Worm (Caenorhabditis elegans) whole organism, L3 larva: ENCODE measurements around the gene pha-4.

Experiments
- R02D3.7 ChIP-seq: fragments of 150-350 bp; optimal IDR thresholded peaks from 2 replicates; lab custom pipeline; 2014; ENCODE audit warnings: missing biosample characterization, missing genetic modification characterization
- ZK546.5 ChIP-seq: sonication (generic microtip); optimal IDR thresholded peaks from 2 replicates; lab custom pipeline; 2017; ENCODE audit warnings: missing biosample characterization, missing genetic modification characterization
- aly-2 ChIP-seq: fragments of 150-350 bp; optimal IDR thresholded peaks from 2 replicates; lab custom pipeline; 2014; ENCODE audit warnings: missing biosample characterization, missing genetic modification characterization
- ama-1 ChIP-seq: fragments of 150-350 bp; optimal IDR thresholded peaks from 2 replicates; lab custom pipeline; 2018
- ceh-16 ChIP-seq: sonication (generic microtip); optimal IDR thresholded peaks from 2 replicates; lab custom pipeline; 2017; ENCODE audit warnings: missing biosample characterization, missing genetic modification characterization
- ceh-28 ChIP-seq: fragments of 150-350 bp; optimal IDR thresholded peaks from 2 replicates; lab custom pipeline; 2014; ENCODE audit warnings: missing biosample characterization, missing genetic modification reagents, missing genetic modification characterization
- ceh-82 ChIP-seq: fragments of 150-350 bp; optimal IDR thresholded peaks from 2 replicates; lab custom pipeline; 2014; ENCODE audit warnings: missing biosample characterization, missing genetic modification characterization
- ceh-9 ChIP-seq: sonication (generic microtip); optimal IDR thresholded peaks from 2 replicates; lab custom pipeline; 2018; ENCODE audit warnings: missing biosample characterization, missing genetic modification characterization
- daf-12 ChIP-seq: fragments of 150-350 bp; optimal IDR thresholded peaks from 2 replicates; lab custom pipeline; 2014; ENCODE audit warnings: missing biosample characterization, missing genetic modification reagents, missing genetic modification characterization
- egl-27 ChIP-seq: sonication (generic microtip); optimal IDR thresholded peaks from 4 replicates; lab custom pipeline; 2017; ENCODE audit warnings: missing biosample characterization, missing genetic modification reagents, missing genetic modification characterization
- egl-5 ChIP-seq: fragments of 150-350 bp; optimal IDR thresholded peaks from 2 replicates; lab custom pipeline; 2017; ENCODE audit warnings: missing biosample characterization, missing genetic modification reagents, missing genetic modification characterization, inconsistent platforms
- elt-1 ChIP-seq: fragments of 150-350 bp; optimal IDR thresholded peaks from 2 replicates; lab custom pipeline; 2014; ENCODE audit warnings: missing biosample characterization, missing genetic modification characterization
- elt-3 ChIP-seq, 3 experiments: fragments of 150-350 bp in 1 of 3; sonication (generic microtip) in 2 of 3; optimal IDR thresholded peaks; 2 replicates in 2 of 3; 4 replicates in 1 of 3; lab custom pipeline; 2014 to 2017; ENCODE audit warnings: missing biosample characterization in 3 of 3, missing genetic modification characterization in 3 of 3
- eor-1 ChIP-seq, 2 experiments: fragments of 150-350 bp; optimal IDR thresholded peaks; 2 replicates each; lab custom pipeline; 2014 to 2018; ENCODE audit warnings: missing biosample characterization in 2 of 2, missing genetic modification characterization in 2 of 2
- fkh-10 ChIP-seq: sonication (generic microtip); optimal IDR thresholded peaks from 2 replicates; lab custom pipeline; 2017; ENCODE audit warnings: missing biosample characterization, missing genetic modification reagents, missing genetic modification characterization
- fkh-2 ChIP-seq: fragments of 150-350 bp; optimal IDR thresholded peaks from 2 replicates; lab custom pipeline; 2014; ENCODE audit warnings: missing biosample characterization, missing genetic modification reagents, missing genetic modification characterization
- fos-1 ChIP-seq: fragments of 150-350 bp; optimal IDR thresholded peaks from 2 replicates; lab custom pipeline; 2014; ENCODE audit warnings: missing biosample characterization, missing genetic modification characterization
- hmg-11 ChIP-seq: sonication (generic microtip); optimal IDR thresholded peaks from 2 replicates; lab custom pipeline; 2016; ENCODE audit warnings: missing genetic modification characterization, missing compliant biosample characterization
- lin-15B ChIP-seq: fragments of 150-350 bp; optimal IDR thresholded peaks from 2 replicates; lab custom pipeline; 2014; ENCODE audit warnings: missing biosample characterization, missing genetic modification characterization
- lin-39 ChIP-seq: fragments of 150-350 bp; optimal IDR thresholded peaks from 2 replicates; lab custom pipeline; 2018; ENCODE audit warnings: missing biosample characterization, missing genetic modification reagents, missing genetic modification characterization
- lsy-12 ChIP-seq: sonication (generic microtip); optimal IDR thresholded peaks from 2 replicates; lab custom pipeline; 2016; ENCODE audit warnings: mild to moderate bottlenecking, missing genetic modification characterization, missing compliant biosample characterization
- mdl-1 ChIP-seq: fragments of 150-350 bp; optimal IDR thresholded peaks from 2 replicates; lab custom pipeline; 2014; ENCODE audit warnings: missing biosample characterization, missing genetic modification characterization
- mml-1 ChIP-seq: fragments of 150-350 bp; sonication (generic microtip); optimal IDR thresholded peaks from 3 replicates; lab custom pipeline; 2014; ENCODE audit warnings: missing biosample characterization, missing genetic modification characterization
- nfya-1 ChIP-seq: sonication (generic microtip); optimal IDR thresholded peaks from 2 replicates; lab custom pipeline; 2017; ENCODE audit warnings: missing genetic modification characterization, mild to moderate bottlenecking, missing compliant biosample characterization, antibody characterized with exemption, moderate library complexity; ENCODE audit not compliant: insufficient read depth
- nhr-11 ChIP-seq: fragments of 150-350 bp; optimal IDR thresholded peaks from 2 replicates; lab custom pipeline; 2014; ENCODE audit warnings: missing biosample characterization, missing genetic modification characterization
- nhr-12 ChIP-seq: fragments of 150-350 bp; optimal IDR thresholded peaks from 2 replicates; lab custom pipeline; 2014; ENCODE audit warnings: missing biosample characterization, missing genetic modification characterization
- nhr-28 ChIP-seq: fragments of 150-350 bp; optimal IDR thresholded peaks from 2 replicates; lab custom pipeline; 2014; ENCODE audit warnings: missing biosample characterization, missing genetic modification characterization
- nhr-67 ChIP-seq: fragments of 150-350 bp; optimal IDR thresholded peaks from 2 replicates; lab custom pipeline; 2014; ENCODE audit warnings: missing biosample characterization, missing genetic modification characterization
- nhr-77 ChIP-seq: fragments of 150-350 bp; optimal IDR thresholded peaks from 2 replicates; lab custom pipeline; 2014; ENCODE audit warnings: missing biosample characterization, missing genetic modification characterization
- pha-4 ChIP-seq: fragments of 150-350 bp; optimal IDR thresholded peaks from 2 replicates; lab custom pipeline; 2014; ENCODE audit warnings: missing biosample characterization, missing genetic modification reagents, missing genetic modification characterization
- sea-2 ChIP-seq: fragments of 150-350 bp; sonication (generic microtip); optimal IDR thresholded peaks from 4 replicates; lab custom pipeline; 2014; ENCODE audit warnings: missing biosample characterization, missing genetic modification reagents, missing genetic modification characterization
- skn-1 ChIP-seq: fragments of 150-350 bp; optimal IDR thresholded peaks from 2 replicates; lab custom pipeline; 2014; ENCODE audit warnings: missing biosample characterization, missing genetic modification characterization
- snpc-4 ChIP-seq: fragments of 150-350 bp; optimal IDR thresholded peaks from 2 replicates; lab custom pipeline; 2014; ENCODE audit warnings: missing biosample characterization, missing genetic modification characterization
- tbx-2 ChIP-seq: sonication (generic microtip); optimal IDR thresholded peaks from 2 replicates; lab custom pipeline; 2016; ENCODE audit warnings: mild to moderate bottlenecking, missing genetic modification characterization, missing compliant biosample characterization
- unc-62 ChIP-seq: fragments of 150-350 bp; sonication (generic microtip); optimal IDR thresholded peaks from 4 replicates; lab custom pipeline; 2014; ENCODE audit warnings: missing biosample characterization, missing genetic modification reagents, missing genetic modification characterization
- zag-1 ChIP-seq: fragments of 150-350 bp; optimal IDR thresholded peaks from 2 replicates; lab custom pipeline; 2014; ENCODE audit warnings: missing biosample characterization, missing genetic modification characterization
- ztf-11 ChIP-seq: fragments of 150-350 bp; optimal IDR thresholded peaks from 2 replicates; lab custom pipeline; 2014; ENCODE audit warnings: missing biosample characterization, missing genetic modification characterization
- ztf-4 ChIP-seq: fragments of 150-350 bp; optimal IDR thresholded peaks from 2 replicates; lab custom pipeline; 2014; ENCODE audit warnings: missing biosample characterization, missing genetic modification characterization

Gene pha-4

DNA sequence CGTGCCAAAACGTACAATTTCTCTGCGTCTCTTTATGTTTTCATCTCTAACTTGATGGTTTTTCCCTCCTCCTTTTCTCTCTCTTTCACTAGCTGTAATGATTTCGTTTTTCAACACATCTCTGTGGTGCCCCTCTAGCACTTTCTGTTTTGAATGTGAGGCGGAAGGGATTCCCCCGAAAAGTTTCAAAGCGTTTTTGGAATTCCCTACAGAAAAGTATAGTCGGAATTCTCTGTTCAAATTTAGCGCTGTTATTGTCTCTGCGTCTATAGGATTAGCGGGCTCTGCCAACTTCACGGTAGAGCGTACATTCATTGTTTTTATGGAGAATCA lies 39.9 kb upstream of the pha-4 start:
- TF ChIP-seq nhr-11 (tag; lab: Kevin White, UChicago) (peak; percentile 36), pha-4 (tag; lab: Kevin White, UChicago) (peak; percentile 15), lsy-12 (tag; lab: Kevin White, UChicago) (no peak), egl-5 (tag; lab: Kevin White, UChicago) (peak; percentile 43), snpc-4 (tag; lab: Kevin White, UChicago) (peak; percentile 14), zag-1 (tag; lab: Kevin White, UChicago) (no peak), mdl-1 (peak; percentile 77), nfya-1 (tag; lab: Kevin White, UChicago) (peak; percentile 49), sea-2 (GFP tag; lab: Kevin White, UChicago) (no peak), ZK546.5 (tag; lab: Kevin White, UChicago) (no peak), lin-39 (tag; lab: Kevin White, UChicago) (peak; percentile 60), lin-15B (tag; lab: Kevin White, UChicago) (peak; percentile 24), unc-62 (GFP tag; lab: Kevin White, UChicago) (peak; percentile 22), egl-27 (tag; lab: Kevin White, UChicago) (no peak), aly-2 (no peak), fkh-2 (tag; lab: Kevin White, UChicago) (no peak), nhr-77 (no peak), elt-3 (tag; optimal IDR thresholded peaks at IDR 0.05; lab: Kevin White, UChicago) (no peak), skn-1 (peak; percentile 68), ztf-4 (tag; lab: Kevin White, UChicago) (no peak), hmg-11 (tag; lab: Kevin White, UChicago) (peak; percentile 49), tbx-2 (no peak), ama-1 (peak; percentile 83), ceh-16 (tag; lab: Kevin White, UChicago) (no peak)
- TF ChIP-seq, all 47 proteins: peak for 12

DNA sequence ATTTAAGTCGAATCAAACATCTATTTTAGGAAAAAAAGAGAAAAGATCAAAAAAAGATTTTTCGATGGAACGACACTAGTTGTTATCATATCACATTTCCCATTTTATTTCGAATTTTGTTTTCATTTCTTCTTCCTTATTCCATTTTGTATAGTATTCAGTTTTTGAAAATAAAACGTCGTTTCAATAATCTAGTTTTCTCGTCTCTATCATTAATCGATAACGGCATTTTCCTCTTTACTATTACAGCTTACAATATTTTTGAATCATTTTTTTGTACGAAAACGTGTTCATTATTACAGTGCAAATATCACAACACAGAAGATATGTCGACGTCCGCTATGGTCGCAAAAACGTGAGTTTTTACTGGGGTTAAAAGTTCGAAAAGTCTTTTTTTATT lies 39.2 kb upstream of the pha-4 start, which contains the start of gene Y44A6C.1:
Gene Y44A6C.1, plus strand, starts transcription at position 301 of the 400 bp plus-strand sequence.
- TF ChIP-seq pha-4 (tag; lab: Kevin White, UChicago) (peak; percentile 1), ztf-4 (tag; lab: Kevin White, UChicago) (peak; percentile 31), ztf-11 (tag; lab: Kevin White, UChicago) (no peak)

DNA sequence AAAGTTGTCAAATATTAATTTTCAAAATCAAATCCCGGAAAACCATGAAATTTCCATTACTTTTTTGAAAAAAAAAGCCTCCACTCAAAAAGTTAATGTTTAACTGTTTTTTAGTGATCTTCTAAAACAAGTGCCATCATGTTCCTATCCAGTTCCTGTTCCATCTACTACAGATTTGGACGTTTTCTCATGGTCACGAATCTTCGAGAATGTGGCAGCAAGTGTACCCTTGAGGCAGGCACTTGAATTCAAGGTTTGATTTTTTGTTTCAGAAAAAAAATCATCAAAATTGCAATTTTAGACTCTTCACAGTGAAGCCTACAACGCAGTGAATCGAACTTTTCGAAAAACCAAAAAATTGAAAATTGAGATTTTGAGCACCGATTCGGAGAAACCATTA lies 38.3 kb upstream of the pha-4 start:
- TF ChIP-seq elt-1 (tag; lab: Kevin White, UChicago) (no peak), ama-1 (peak; percentile 72)
- TF ChIP-seq, all 47 proteins: peak for 1

DNA sequence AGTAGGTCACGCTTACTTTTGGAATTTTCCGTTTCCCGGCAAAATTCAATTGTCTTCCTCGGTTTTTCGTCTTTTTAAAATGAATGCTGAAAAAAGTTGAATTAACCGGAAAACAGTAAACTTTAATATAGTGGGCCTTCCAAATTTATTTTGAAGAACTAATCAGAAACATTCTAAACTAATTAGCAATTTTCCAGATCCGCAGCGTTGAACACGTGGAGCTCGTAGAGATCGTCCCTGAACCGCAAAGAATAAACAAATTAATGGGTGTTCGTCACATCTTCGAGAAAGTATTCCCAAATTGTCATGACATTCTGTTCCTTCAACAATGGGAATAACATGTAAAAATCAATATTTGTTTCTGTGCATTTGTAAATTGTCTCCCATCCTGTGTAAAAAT lies 36.6 kb upstream of the pha-4 start:
- TF ChIP-seq elt-1 (tag; lab: Kevin White, UChicago) (no peak), zag-1 (tag; lab: Kevin White, UChicago) (no peak), eor-1 (tag; optimal IDR thresholded peaks at IDR 0.05; lab: Kevin White, UChicago) (no peak), sea-2 (GFP tag; lab: Kevin White, UChicago) (no peak), daf-12 (tag; lab: Kevin White, UChicago) (no peak), egl-27 (tag; lab: Kevin White, UChicago) (no peak), ceh-28 (tag; lab: Kevin White, UChicago) (no peak), elt-3 (tag; optimal IDR thresholded peaks at IDR 0.05; lab: Kevin White, UChicago) (no peak), aly-2 (no peak), skn-1 (no peak), nhr-77 (no peak), ZK546.5 (tag; lab: Kevin White, UChicago) (no peak), nhr-28 (tag; lab: Kevin White, UChicago) (no peak), egl-5 (tag; lab: Kevin White, UChicago) (no peak), mml-1 (tag; lab: Kevin White, UChicago) (no peak), ceh-82 (tag; lab: Kevin White, UChicago) (no peak), ama-1 (no peak), nhr-12 (tag; lab: Kevin White, UChicago) (no peak), nhr-67 (tag; lab: Kevin White, UChicago) (no peak), ztf-4 (tag; lab: Kevin White, UChicago) (no peak)

DNA sequence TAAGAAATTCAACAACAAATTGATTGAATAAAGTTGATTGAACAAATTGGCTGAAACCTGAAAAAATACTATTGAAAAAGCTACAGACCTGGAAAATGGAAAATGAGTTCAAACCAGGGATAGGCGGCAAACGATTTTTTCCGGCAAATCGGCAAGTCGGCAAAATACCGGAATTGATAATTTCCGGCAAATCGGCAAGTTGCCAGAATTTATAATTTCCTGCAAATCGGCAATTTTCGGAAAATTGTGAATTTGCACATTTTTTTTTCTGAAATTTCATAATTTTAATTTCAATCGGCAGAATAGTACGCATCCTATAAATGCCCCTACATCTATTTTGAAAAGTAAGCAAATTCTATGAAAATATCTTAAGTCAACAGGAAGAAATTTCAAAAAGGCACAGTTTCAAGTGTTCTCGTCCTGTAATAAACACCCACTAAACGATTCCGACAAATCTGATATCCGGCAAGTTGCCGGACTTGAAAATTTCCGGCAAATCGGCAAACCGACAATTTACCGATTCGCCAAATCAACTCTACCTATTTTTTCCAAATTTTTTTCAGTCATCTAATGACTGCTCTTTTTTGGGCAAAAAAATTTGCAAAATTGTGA lies 35.9 kb upstream of the pha-4 start:
- TF ChIP-seq R02D3.7 (tag; lab: Kevin White, UChicago): no peak
- TF ChIP-seq tbx-2: no peak
- TF ChIP-seq fkh-2 (tag; lab: Kevin White, UChicago): no peak
- peak; percentile 88 for TF ChIP-seq ama-1
- peak; percentile 7 for TF ChIP-seq pha-4 (tag; lab: Kevin White, UChicago)
- no peak for TF ChIP-seq zag-1 (tag; lab: Kevin White, UChicago)
- no peak for TF ChIP-seq ceh-9 (tag; lab: Kevin White, UChicago)
- no peak for TF ChIP-seq skn-1
- TF ChIP-seq fos-1: no peak
- no peak for TF ChIP-seq hmg-11 (tag; lab: Kevin White, UChicago)
- no peak for TF ChIP-seq ceh-28 (tag; lab: Kevin White, UChicago)
- TF ChIP-seq nhr-12 (tag; lab: Kevin White, UChicago): no peak
- TF ChIP-seq egl-27 (tag; lab: Kevin White, UChicago): no peak
- TF ChIP-seq nhr-28 (tag; lab: Kevin White, UChicago): no peak
- TF ChIP-seq fkh-10 (GFP tag; lab: Kevin White, UChicago): no peak
- TF ChIP-seq ztf-4 (tag; lab: Kevin White, UChicago): no peak
